Worm (Caenorhabditis elegans): ENCODE data around the gene F37H8.5.

Gene F37H8.5

DNA sequence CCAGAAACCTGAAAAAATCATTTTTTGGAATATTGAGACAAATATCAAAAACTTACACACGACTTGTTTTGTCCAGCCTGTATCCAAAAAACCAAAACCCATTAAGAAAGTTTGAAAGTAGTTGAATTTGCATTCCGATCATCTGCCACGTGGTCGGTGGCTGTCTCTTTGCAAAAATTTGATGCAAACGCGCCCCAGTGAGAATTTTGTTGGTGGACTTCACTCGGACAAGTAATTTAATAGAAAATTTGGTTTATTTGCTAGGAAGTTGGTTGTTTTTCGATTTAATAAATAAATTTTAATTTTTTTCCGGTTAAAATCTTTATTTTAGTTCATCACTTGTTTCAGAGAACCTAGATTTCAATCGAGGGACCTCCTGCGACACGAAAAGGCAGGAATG, 12.7 kb upstream of the F37H8.5 start:
- no peak for TF ChIP-seq unc-62 (GFP tag; optimal IDR thresholded peaks at IDR 0.05)

ce11 chrII:11176441-11176840, 11.6 kb upstream of the F37H8.5 start:
- TF ChIP-seq unc-62 (GFP tag; optimal IDR thresholded peaks at IDR 0.05) = no peak

DNA sequence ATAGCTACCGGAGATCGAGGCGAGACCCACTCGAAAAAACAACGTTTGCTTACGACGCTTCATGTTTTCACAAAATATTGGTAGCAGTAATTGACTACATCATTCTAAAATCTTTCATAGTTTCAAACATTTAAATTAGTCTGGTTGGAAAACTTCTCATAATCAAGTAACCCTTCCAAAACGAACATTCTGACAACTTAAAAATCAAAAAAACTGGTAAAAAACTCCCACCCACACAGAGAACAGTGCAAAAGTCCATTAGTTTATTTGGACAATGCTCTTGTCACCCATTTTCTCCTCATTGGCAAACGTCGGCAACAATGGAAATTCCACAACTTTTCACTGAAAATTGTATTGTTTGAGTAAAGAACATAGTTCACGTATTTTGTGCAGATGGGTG, 10.6 kb upstream of the F37H8.5 start, which contains the start of gene F37H8.6:
Gene F37H8.6, minus strand, starts transcription at position 101 of the 400 bp plus-strand sequence.
- no peak for TF ChIP-seq unc-62 (GFP tag; optimal IDR thresholded peaks at IDR 0.05)

DNA sequence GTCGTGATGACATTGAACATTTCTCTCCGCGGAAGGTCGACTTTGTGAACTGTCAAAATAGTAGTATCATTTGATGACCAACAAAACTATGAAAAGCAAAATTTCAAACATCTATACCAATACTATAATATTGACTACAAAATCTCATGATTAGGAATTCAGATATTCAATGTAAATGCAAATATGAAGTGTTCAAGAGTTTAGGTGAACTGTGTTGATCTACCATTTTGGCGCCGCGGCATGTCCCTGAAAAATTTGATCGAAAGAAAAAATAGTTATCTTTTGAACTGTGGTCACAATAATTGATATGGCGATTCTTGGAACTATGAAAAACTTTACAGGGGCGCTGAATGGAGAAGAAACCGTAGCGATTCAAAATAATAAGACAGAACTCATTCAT, 9.3 kb upstream of the F37H8.5 start:
- no peak for TF ChIP-seq unc-62 (GFP tag; optimal IDR thresholded peaks at IDR 0.05)

DNA sequence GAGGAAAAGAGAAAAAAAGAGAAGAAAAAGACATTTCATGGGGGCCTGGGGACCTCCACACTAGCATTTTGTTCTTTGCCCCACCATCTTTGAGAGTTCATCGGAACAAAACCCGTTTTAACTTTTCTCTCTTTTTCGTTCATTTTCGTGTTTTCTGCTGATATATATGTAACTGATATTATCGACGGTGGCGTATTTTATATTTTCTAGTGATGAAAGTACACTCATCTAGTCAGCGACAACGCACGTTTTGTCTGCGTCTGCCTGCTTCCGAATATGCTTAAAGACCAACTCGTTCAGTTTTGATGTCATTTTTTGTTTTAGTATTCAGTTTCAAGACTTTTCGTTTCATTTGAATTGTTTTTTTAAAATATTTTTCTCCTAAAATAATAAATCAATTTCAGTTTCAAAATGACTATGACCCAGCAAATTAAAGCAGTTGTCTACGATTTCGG, 6.7 kb upstream of the F37H8.5 start, which contains the start of gene bigr-1:
Gene bigr-1, plus strand, starts transcription at position 405 of the 455 bp plus-strand sequence.
- TF ChIP-seq unc-62 (GFP tag; optimal IDR thresholded peaks at IDR 0.05) = no peak

- TF ChIP-seq unc-62 (GFP tag; optimal IDR thresholded peaks at IDR 0.05) = no peak
Observed at ce11 chrII:11184757-11185341, 3.2 kb upstream of the F37H8.5 start, which contains the start of gene lir-3. Gene lir-3 (minus strand): TSS chrII:11184807.

DNA sequence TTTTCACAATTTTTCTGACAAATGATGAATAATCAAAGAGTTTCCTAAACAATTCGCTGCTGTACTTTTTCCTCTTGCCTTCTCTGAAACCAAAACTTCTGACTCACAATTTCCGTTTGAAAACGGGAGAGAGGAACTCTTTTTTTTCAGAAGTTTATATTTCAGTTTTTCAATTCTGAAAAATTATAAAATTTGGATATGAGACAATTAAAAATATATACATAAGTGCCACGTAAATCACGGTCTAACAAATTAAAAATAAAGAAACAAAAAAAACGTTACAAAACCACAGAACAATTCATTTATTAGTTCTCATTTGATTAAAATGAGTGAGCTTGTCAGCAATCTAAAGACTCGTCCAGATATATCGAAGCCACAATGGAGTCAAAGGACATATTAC, 2.3 kb upstream of the F37H8.5 start, which contains the start of gene sfxn-1.2:
Gene sfxn-1.2, plus strand, starts transcription at position 301 of the 400 bp plus-strand sequence.
- TF ChIP-seq unc-62 (GFP tag; optimal IDR thresholded peaks at IDR 0.05) = no peak

ce11 chrII:11192488-11192887, 4.5 kb downstream of the F37H8.5 start:
- no peak for TF ChIP-seq unc-62 (GFP tag; optimal IDR thresholded peaks at IDR 0.05)

- no peak for TF ChIP-seq unc-62 (GFP tag; optimal IDR thresholded peaks at IDR 0.05)
Observed at ce11 chrII:11193523-11193922, 5.5 kb downstream of the F37H8.5 start.

DNA sequence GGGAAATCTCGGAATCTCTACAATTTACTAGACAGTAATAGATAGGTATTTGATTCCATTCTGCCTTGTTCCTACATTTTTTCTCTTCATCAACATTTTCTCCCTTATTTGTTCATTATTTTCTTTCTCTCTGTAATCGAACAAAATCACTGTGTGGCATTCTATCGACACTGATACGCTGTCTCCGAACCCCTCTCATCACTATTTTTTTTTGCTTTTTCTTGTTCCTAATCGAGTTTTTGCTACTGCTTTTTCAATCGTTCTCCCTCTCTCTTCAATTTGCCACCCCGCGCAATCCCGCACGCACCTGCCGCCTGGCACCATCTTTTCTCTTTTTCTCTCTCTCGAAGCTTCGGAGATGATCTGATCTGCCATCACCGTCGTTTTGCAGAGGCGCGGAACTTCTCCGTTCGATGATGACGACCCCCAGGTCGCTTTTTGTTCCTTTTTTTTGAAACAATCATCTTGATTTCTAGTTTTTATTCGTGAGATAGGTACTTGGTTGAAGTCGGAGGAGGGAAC, 12.3 kb downstream of the F37H8.5 start:
- no peak for TF ChIP-seq unc-62 (GFP tag; optimal IDR thresholded peaks at IDR 0.05)

DNA sequence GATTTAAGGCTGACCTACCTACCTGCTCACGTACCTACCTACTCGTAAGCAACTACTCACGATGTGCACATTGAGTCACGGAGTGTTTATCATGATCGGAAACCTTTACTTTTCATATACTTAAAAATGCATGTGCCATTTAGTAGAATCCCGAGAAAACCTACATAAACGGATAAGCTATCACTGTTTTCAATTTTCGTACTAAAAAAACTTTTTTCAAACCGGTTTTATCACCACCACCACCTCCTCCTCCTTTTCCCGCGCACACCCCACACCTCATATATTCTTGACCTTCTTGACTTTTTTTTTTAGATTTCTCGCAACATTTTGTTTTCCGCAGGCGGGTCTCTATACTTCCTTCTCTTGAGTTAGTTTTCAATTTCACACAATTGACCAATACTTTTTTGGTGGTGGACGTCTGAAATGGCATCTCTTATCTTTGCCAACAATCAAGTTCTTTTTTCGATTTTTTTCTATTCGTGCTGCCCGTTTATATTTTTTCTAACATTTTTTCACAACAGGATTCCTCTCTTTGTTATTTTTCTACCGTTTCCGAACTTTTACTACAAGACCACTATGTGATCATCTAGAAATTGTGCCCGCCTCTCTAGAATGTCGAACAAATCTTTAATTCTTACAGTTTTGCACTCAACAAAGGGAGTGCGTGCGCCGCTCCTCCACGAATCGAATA, 14.7 kb downstream of the F37H8.5 start, which contains the start of gene srap-1:
Gene srap-1, plus strand, starts transcription at position 641 of the 691 bp plus-strand sequence.
- no peak for TF ChIP-seq unc-62 (GFP tag; optimal IDR thresholded peaks at IDR 0.05)

- no peak for TF ChIP-seq unc-62 (GFP tag; optimal IDR thresholded peaks at IDR 0.05)
Observed at ce11 chrII:11204731-11205130, 16.7 kb downstream of the F37H8.5 start.

ce11 chrII:11205783-11206182, 17.8 kb downstream of the F37H8.5 start:
- no peak for TF ChIP-seq unc-62 (GFP tag; optimal IDR thresholded peaks at IDR 0.05)

DNA sequence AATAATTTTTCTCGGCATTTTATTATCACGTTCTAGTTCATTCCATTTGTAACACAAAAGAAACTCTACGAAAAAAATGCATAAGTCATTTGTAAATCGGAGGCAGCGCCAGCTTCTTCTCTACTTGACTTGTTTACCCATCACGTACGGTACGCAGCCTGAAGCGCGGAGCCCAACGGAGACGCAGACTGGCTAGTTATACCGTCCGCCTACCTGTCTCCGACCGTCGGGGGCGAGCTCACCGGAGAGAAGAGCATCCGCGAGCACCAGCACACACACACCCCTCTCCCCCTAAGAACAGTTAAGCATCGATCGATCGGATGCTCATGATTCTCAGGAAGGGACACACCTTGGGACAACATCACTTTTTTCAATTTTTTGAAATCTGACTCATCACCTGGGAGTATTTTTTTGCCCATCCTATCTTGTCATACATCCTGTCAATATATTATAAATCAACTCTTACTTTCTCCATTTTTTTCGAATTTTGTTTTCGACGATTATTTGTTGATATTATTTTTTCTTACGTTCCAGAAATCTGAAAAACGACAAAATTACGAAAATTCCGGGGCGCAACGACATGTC, 33.9 kb downstream of the F37H8.5 start, which contains the start of gene plpr-1:
Gene plpr-1, plus strand, starts transcription at position 535 of the 585 bp plus-strand sequence.
- TF ChIP-seq unc-62 (GFP tag; optimal IDR thresholded peaks at IDR 0.05) = no peak

DNA sequence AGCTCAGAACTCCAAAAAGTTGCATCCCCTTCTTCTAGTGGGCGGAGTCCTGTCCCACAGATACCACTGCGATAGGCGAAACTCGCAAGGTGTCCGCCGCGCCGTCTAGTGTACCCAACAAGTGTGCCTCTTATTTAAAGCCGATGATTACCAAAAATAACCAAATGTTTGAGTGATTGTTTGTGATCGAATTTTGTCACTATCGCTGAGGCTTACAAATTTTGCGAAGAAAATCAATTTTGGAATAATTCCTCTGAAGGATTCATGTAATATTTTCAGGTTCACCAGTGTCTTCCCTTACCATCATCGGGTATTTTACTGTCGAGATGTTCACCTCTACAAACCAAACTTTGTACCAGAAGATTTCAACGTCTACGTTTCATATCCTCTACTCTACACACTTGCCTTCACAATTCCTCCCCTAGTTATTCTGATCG, 36.1 kb downstream of the F37H8.5 start:
- TF ChIP-seq unc-62 (GFP tag; optimal IDR thresholded peaks at IDR 0.05) = no peak

- no peak for TF ChIP-seq unc-62 (GFP tag; optimal IDR thresholded peaks at IDR 0.05)
Observed at ce11 chrII:11226379-11226778, 38.4 kb downstream of the F37H8.5 start, which contains the start of gene T06D8.2. Gene T06D8.2 (plus strand): TSS chrII:11226679.

All from whole organism, dauer.